ENCODE assay signal across 3 fruit fly cellular contexts in the genomic region with DNA sequence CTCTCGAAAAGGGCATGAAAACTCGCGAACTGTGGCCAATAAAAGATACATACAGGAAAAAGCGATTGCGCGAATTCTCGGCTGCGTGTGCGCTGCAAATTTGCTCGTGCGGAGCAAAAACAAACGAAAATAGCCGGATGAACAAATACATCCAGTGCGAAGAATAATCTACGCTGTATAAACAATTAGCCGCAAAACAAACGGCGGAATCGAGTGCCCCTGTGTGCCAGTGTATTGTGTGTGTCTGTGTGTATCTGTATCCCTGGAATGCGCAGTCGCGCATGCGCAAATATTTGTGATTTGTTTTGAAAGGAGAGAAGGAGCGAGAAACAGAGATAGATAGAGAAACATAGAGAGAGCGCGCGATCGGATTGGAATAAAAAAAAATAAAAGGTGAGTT.
TF ChIP-seq lines count a peak whose summit lies in the region.

No protein-coding gene starts in this region.

- TF ChIP-seq CTCF in whole organism, embryonic (GFP tag; optimal IDR thresholded peaks at IDR 0.05; lab: Kevin White, UChicago) = no peak

TF ChIP-seq in whole organism, embryonic, 481 proteins besides CTCF, POLR2A, EP300 and RAD21 (continues in another document):
- no peak for TF ChIP-seq mam (GFP tag; optimal IDR thresholded peaks at IDR 0.05; lab: Kevin White, UChicago)
- TF ChIP-seq CG14667 (GFP tag; IDR thresholded peaks at IDR 0.05; lab: Robert Waterston, UW) = no peak
- no peak for TF ChIP-seq CG8388 (GFP tag; optimal IDR thresholded peaks at IDR 0.05; lab: Kevin White, UChicago)
- TF ChIP-seq CG1832 (GFP tag; optimal IDR thresholded peaks at IDR 0.05; lab: Kevin White, UChicago) = no peak
- no peak for TF ChIP-seq Lhr (GFP tag; optimal IDR thresholded peaks at IDR 0.05; lab: Kevin White, UChicago)
- no peak for TF ChIP-seq ro (GFP tag; IDR thresholded peaks at IDR 0.05; lab: Robert Waterston, UW)
- no peak for TF ChIP-seq usp (GFP tag; optimal IDR thresholded peaks at IDR 0.05; lab: Kevin White, UChicago)
- peak in 1 of 2 experiments; percentile 50 for TF ChIP-seq tll (GFP tag; optimal IDR thresholded peaks at IDR 0.05; lab: Kevin White, UChicago)
- no peak for TF ChIP-seq HLH3B (GFP tag; IDR thresholded peaks at IDR 0.05; lab: Robert Waterston, UW)
- no peak for TF ChIP-seq Asciz (GFP tag; optimal IDR thresholded peaks at IDR 0.05; lab: Kevin White, UChicago)
- TF ChIP-seq CG6791 (GFP tag; IDR thresholded peaks at IDR 0.05; lab: Robert Waterston, UW; ENCODE audit: partially characterized antibody) = peak; percentile 5; the same call in 1 of the 3 replicates
- no peak for TF ChIP-seq jumu (GFP tag; optimal IDR thresholded peaks at IDR 0.05; lab: Kevin White, UChicago)
- TF ChIP-seq CG15696 (tag; optimal IDR thresholded peaks at IDR 0.05; lab: Kevin White, UChicago) = peak; percentile 4
- no peak for TF ChIP-seq pho (GFP tag; optimal IDR thresholded peaks at IDR 0.05; lab: Kevin White, UChicago)
- no peak for TF ChIP-seq CG3847 (GFP tag; IDR thresholded peaks at IDR 0.05; lab: Robert Waterston, UW)
- TF ChIP-seq CG15011 (GFP tag; optimal IDR thresholded peaks at IDR 0.05; lab: Kevin White, UChicago) = no peak
- TF ChIP-seq inv (GFP tag; IDR thresholded peaks at IDR 0.05; lab: Robert Waterston, UW; ENCODE audit: partially characterized antibody) = no peak
- TF ChIP-seq bab2 (GFP tag; optimal IDR thresholded peaks at IDR 0.05; lab: Kevin White, UChicago) = no peak
- TF ChIP-seq odd (GFP tag; optimal IDR thresholded peaks at IDR 0.05; lab: Kevin White, UChicago) = no peak
- no peak for TF ChIP-seq kay (GFP tag; optimal IDR thresholded peaks at IDR 0.05; lab: Kevin White, UChicago)
- TF ChIP-seq Xrp1 (GFP tag; IDR thresholded peaks at IDR 0.05; lab: Robert Waterston, UW) = no peak
- no peak for TF ChIP-seq pan (optimal IDR thresholded peaks at IDR 0.05; lab: Kevin White, UChicago)
- no peak for TF ChIP-seq pan (GFP tag; optimal IDR thresholded peaks at IDR 0.05 in 1 of 2, IDR thresholded peaks at IDR 0.05 in 1 of 2)
- TF ChIP-seq CG12769 (tag; optimal IDR thresholded peaks at IDR 0.05; lab: Kevin White, UChicago) = no peak
- TF ChIP-seq D19A (tag; optimal IDR thresholded peaks at IDR 0.05; lab: Kevin White, UChicago) = no peak
- no peak for TF ChIP-seq Lpt (GFP tag; optimal IDR thresholded peaks at IDR 0.05; lab: Kevin White, UChicago)
- no peak for TF ChIP-seq CG3281 (GFP tag; optimal IDR thresholded peaks at IDR 0.05; lab: Kevin White, UChicago)
- no peak for TF ChIP-seq CG12299 (tag; optimal IDR thresholded peaks at IDR 0.05; lab: Kevin White, UChicago)
- TF ChIP-seq CG10321 (GFP tag; IDR thresholded peaks at IDR 0.05; lab: Robert Waterston, UW) = no peak
- TF ChIP-seq CG10654 (GFP tag; optimal IDR thresholded peaks at IDR 0.05; lab: Kevin White, UChicago) = no peak

TF ChIP-seq in whole organism, prepupa, 60 proteins besides CTCF, POLR2A, EP300 and RAD21:
- TF ChIP-seq CG6854 (GFP tag; optimal IDR thresholded peaks at IDR 0.05; lab: Kevin White, UChicago) (no peak), Eip78C (GFP tag; lab: Kevin White, UChicago) (peak; percentile 38), eg (GFP tag; IDR thresholded peaks at IDR 0.05; lab: Robert Waterston, UW) (0 out of 3 replicates have a peak, but pooled peaks have one; percentile 9), ss (GFP tag; optimal IDR thresholded peaks at IDR 0.05; lab: Kevin White, UChicago) (no peak), pdm3 (GFP tag; optimal IDR thresholded peaks at IDR 0.05; lab: Kevin White, UChicago) (no peak), Met (GFP tag; optimal IDR thresholded peaks at IDR 0.05; lab: Kevin White, UChicago) (no peak), CG31627 (GFP tag; optimal IDR thresholded peaks at IDR 0.05; lab: Kevin White, UChicago) (no peak), dsx (GFP tag; optimal IDR thresholded peaks at IDR 0.05; lab: Kevin White, UChicago; ENCODE audit: poor library complexity, severe bottlenecking) (no peak), fkh (GFP tag; optimal IDR thresholded peaks at IDR 0.05; lab: Kevin White, UChicago) (peak; percentile 69), esn (GFP tag; optimal IDR thresholded peaks at IDR 0.05; lab: Kevin White, UChicago) (no peak), CG8119 (GFP tag; IDR thresholded peaks at IDR 0.05; lab: Robert Waterston, UW) (no peak), CG8319 (GFP tag; optimal IDR thresholded peaks at IDR 0.05; lab: Kevin White, UChicago) (no peak), svp (GFP tag; lab: Kevin White, UChicago) (no peak)
TF ChIP-seq in whole organism, prepupa: peak in this region for 3.

TF ChIP-seq in whole organism, pupa, 21 proteins besides CTCF, POLR2A, EP300 and RAD21:
- 0 out of 3 replicates have a peak, but pooled peaks have one; percentile 30 for TF ChIP-seq CG4496 (GFP tag; IDR thresholded peaks at IDR 0.05; lab: Robert Waterston, UW)
- no peak for TF ChIP-seq Ets98B (GFP tag; IDR thresholded peaks at IDR 0.05; lab: Robert Waterston, UW)
- TF ChIP-seq rn (GFP tag; IDR thresholded peaks at IDR 0.05; lab: Robert Waterston, UW) = no peak
- no peak for TF ChIP-seq CG8301 (tag; optimal IDR thresholded peaks at IDR 0.05; lab: Kevin White, UChicago)
